Fruit fly (Drosophila melanogaster) whole organism, embryonic: ENCODE measurements around the gene CG3448.

Experiments used
- Bgb ChIP-seq: fragments of 200-800 bp; sonication (Bioruptor generic); IDR thresholded peaks from 2 replicates; pipeline ENCODE4 v1.3.6; 2022; ENCODE audit warnings: missing biosample characterization, missing genetic modification characterization; ENCODE audit not compliant: partially characterized antibody
- CG10209 ChIP-seq: fragments of 200-800 bp; sonication (Bioruptor generic); optimal IDR thresholded peaks from 3 replicates; lab custom pipeline; 2017; ENCODE audit warnings: missing biosample characterization, mild to moderate bottlenecking, missing genetic modification characterization, missing genetic modification reagents
- CG11247 ChIP-seq: fragments of 200-800 bp; sonication (Bioruptor generic); IDR thresholded peaks from 2 replicates; pipeline ENCODE4 v1.3.6; 2022; ENCODE audit warnings: missing biosample characterization, missing genetic modification characterization
- CG12104 ChIP-seq: fragments of 200-800 bp; sonication (Bioruptor generic); optimal IDR thresholded peaks from 3 replicates; lab custom pipeline; 2016; ENCODE audit warnings: missing biosample characterization, missing genetic modification characterization
- CG13424 ChIP-seq: fragments of 200-800 bp; sonication (Bioruptor generic); optimal IDR thresholded peaks from 2 replicates; lab custom pipeline; 2019; ENCODE audit warnings: missing biosample characterization, mild to moderate bottlenecking, missing genetic modification characterization, moderate library complexity
- CG14050 ChIP-seq: fragments of 200-800 bp; sonication (Bioruptor generic); IDR thresholded peaks from 3 replicates; pipeline ENCODE4 v1.3.6; 2022; ENCODE audit warnings: missing biosample characterization, missing genetic modification characterization
- CG14965 ChIP-seq: fragments of 200-800 bp; sonication (Bioruptor generic); optimal IDR thresholded peaks from 2 replicates; lab custom pipeline; 2016; ENCODE audit warnings: missing biosample characterization, missing genetic modification characterization, borderline replicate concordance
- CG15073 ChIP-seq: fragments of 200-800 bp; sonication (Bioruptor generic); optimal IDR thresholded peaks from 2 replicates; lab custom pipeline; 2016; ENCODE audit warnings: missing biosample characterization, missing genetic modification characterization
- CG1529 ChIP-seq: fragments of 200-800 bp; sonication (Bioruptor generic); optimal IDR thresholded peaks from 3 replicates; lab custom pipeline; 2018; ENCODE audit warnings: missing biosample characterization, missing genetic modification characterization
- CG15601 ChIP-seq: fragments of 200-800 bp; sonication (Bioruptor generic); optimal IDR thresholded peaks from 3 replicates; lab custom pipeline; 2019; ENCODE audit warnings: missing biosample characterization, mild to moderate bottlenecking, missing genetic modification characterization, moderate library complexity
- CG16813 ChIP-seq: fragments of 200-800 bp; sonication (Bioruptor generic); IDR thresholded peaks from 3 replicates; pipeline ENCODE4 v1.3.6; 2022; ENCODE audit warnings: missing biosample characterization, missing genetic modification characterization; ENCODE audit not compliant: partially characterized antibody
- CG2202 ChIP-seq: fragments of 200-800 bp; sonication (Bioruptor generic); optimal IDR thresholded peaks from 2 replicates; lab custom pipeline; 2018; ENCODE audit warnings: missing biosample characterization, mild to moderate bottlenecking, missing genetic modification characterization
- CG30431 ChIP-seq: fragments of 200-800 bp; sonication (Bioruptor generic); optimal IDR thresholded peaks from 2 replicates; lab custom pipeline; 2017; ENCODE audit warnings: missing biosample characterization, missing genetic modification characterization
- CG31388 ChIP-seq: fragments of 200-800 bp; sonication (Bioruptor generic); optimal IDR thresholded peaks from 2 replicates; lab custom pipeline; 2016; ENCODE audit warnings: missing biosample characterization, missing genetic modification characterization
- CG33557 ChIP-seq: fragments of 200-800 bp; sonication (Bioruptor generic); optimal IDR thresholded peaks from 2 replicates; lab custom pipeline; 2019; ENCODE audit warnings: missing biosample characterization, mild to moderate bottlenecking, missing genetic modification characterization, moderate library complexity
- CG3407 ChIP-seq: fragments of 200-800 bp; sonication (Bioruptor generic); optimal IDR thresholded peaks from 2 replicates; lab custom pipeline; 2018; ENCODE audit warnings: missing biosample characterization, mild to moderate bottlenecking, missing genetic modification characterization
- CG4282 ChIP-seq: fragments of 200-800 bp; sonication (Bioruptor generic); optimal IDR thresholded peaks from 2 replicates; lab custom pipeline; 2016; ENCODE audit warnings: missing biosample characterization, missing genetic modification characterization
- CG5245 ChIP-seq: fragments of 200-800 bp; sonication (Bioruptor generic); optimal IDR thresholded peaks from 3 replicates; lab custom pipeline; 2016; ENCODE audit warnings: missing biosample characterization, missing genetic modification characterization
- CG6654 ChIP-seq: fragments of 200-800 bp; sonication (Bioruptor generic); optimal IDR thresholded peaks from 2 replicates; lab custom pipeline; 2017; ENCODE audit warnings: missing biosample characterization, mild to moderate bottlenecking, missing genetic modification characterization
- CG8944 ChIP-seq: fragments of 200-800 bp; sonication (Bioruptor generic); optimal IDR thresholded peaks from 3 replicates; lab custom pipeline; 2016; ENCODE audit warnings: missing biosample characterization, missing genetic modification characterization
- CG9437 ChIP-seq: fragments of 200-800 bp; sonication (Bioruptor generic); optimal IDR thresholded peaks from 2 replicates; lab custom pipeline; 2018; ENCODE audit warnings: missing biosample characterization, mild to moderate bottlenecking, missing genetic modification characterization
- Doc3 ChIP-seq: fragments of 200-800 bp; sonication (Bioruptor generic); IDR thresholded peaks from 3 replicates; pipeline ENCODE4 v1.3.6; 2022; ENCODE audit warnings: missing biosample characterization, missing genetic modification characterization; ENCODE audit not compliant: partially characterized antibody
- Hey ChIP-seq: fragments of 200-800 bp; sonication (Bioruptor generic); optimal IDR thresholded peaks from 3 replicates; lab custom pipeline; 2018; ENCODE audit warnings: missing biosample characterization, mild to moderate bottlenecking, missing genetic modification characterization
- HmgZ ChIP-seq: fragments of 200-800 bp; sonication (Bioruptor generic); optimal IDR thresholded peaks from 2 replicates; lab custom pipeline; 2018; ENCODE audit warnings: missing biosample characterization, mild to moderate bottlenecking, missing genetic modification characterization
- Hmx ChIP-seq: fragments of 200-800 bp; sonication (Bioruptor generic); optimal IDR thresholded peaks from 2 replicates; lab custom pipeline; 2016; ENCODE audit warnings: missing biosample characterization, missing genetic modification characterization
- Lim3 ChIP-seq: fragments of 200-800 bp; sonication (Bioruptor generic); IDR thresholded peaks from 2 replicates; pipeline ENCODE4 v1.3.6; 2022; ENCODE audit warnings: missing biosample characterization, missing genetic modification characterization
- Meics ChIP-seq: fragments of 200-800 bp; sonication (Bioruptor generic); optimal IDR thresholded peaks from 2 replicates; lab custom pipeline; 2017; ENCODE audit warnings: missing biosample characterization, mild to moderate bottlenecking, missing genetic modification characterization
- Pdp1 ChIP-seq, 2 experiments: fragments of 200-800 bp; sonication (Bioruptor generic); optimal IDR thresholded peaks; 3 replicates each; lab custom pipeline; 2016; ENCODE audit warnings: missing biosample characterization in 2 of 2, missing genetic modification characterization in 2 of 2, mild to moderate bottlenecking in 1 of 2, moderate library complexity in 1 of 2
- Sin3A ChIP-seq: fragments of >200 bp; optimal IDR thresholded peaks from 2 replicates; lab custom pipeline; 2018
- Six4 ChIP-seq: fragments of 200-800 bp; sonication (Bioruptor generic); optimal IDR thresholded peaks from 2 replicates; lab custom pipeline; 2016; ENCODE audit warnings: missing biosample characterization, missing genetic modification characterization
- Sry-δ ChIP-seq: fragments of 200-800 bp; sonication (Bioruptor generic); optimal IDR thresholded peaks from 2 replicates; lab custom pipeline; 2016; ENCODE audit warnings: missing biosample characterization, missing genetic modification characterization
- Taf1 ChIP-seq: fragments of 200-800 bp; sonication (Bioruptor generic); IDR thresholded peaks from 2 replicates; pipeline ENCODE4 v1.3.6; 2022; ENCODE audit warnings: missing biosample characterization, missing genetic modification characterization
- ara ChIP-seq: fragments of 200-800 bp; sonication (Bioruptor generic); IDR thresholded peaks from 2 replicates; pipeline ENCODE4 v1.3.6; 2022; ENCODE audit warnings: missing biosample characterization, missing genetic modification characterization
- ato ChIP-seq: fragments of 200-800 bp; sonication (Bioruptor generic); IDR thresholded peaks from 2 replicates; pipeline ENCODE4 v1.3.6; 2022; ENCODE audit warnings: missing biosample characterization, missing genetic modification characterization; ENCODE audit not compliant: partially characterized antibody
- dan ChIP-seq: fragments of 200-800 bp; sonication (Bioruptor generic); IDR thresholded peaks from 2 replicates; pipeline ENCODE4 v1.3.6; 2022; ENCODE audit warnings: missing biosample characterization, missing genetic modification characterization
- exex ChIP-seq: fragments of 200-800 bp; sonication (Bioruptor generic); optimal IDR thresholded peaks from 4 replicates; lab custom pipeline; 2018; ENCODE audit warnings: missing biosample characterization, mild to moderate bottlenecking, missing genetic modification characterization, moderate library complexity
- gce ChIP-seq: fragments of 200-800 bp; sonication (Bioruptor generic); IDR thresholded peaks from 3 replicates; pipeline ENCODE4 v1.3.6; 2022; ENCODE audit warnings: missing biosample characterization, missing genetic modification characterization
- gfzf ChIP-seq: fragments of 200-800 bp; sonication (Bioruptor generic); optimal IDR thresholded peaks from 2 replicates; lab custom pipeline; 2016; ENCODE audit warnings: missing biosample characterization, mild to moderate bottlenecking, missing genetic modification characterization, moderate library complexity
- grn ChIP-seq: fragments of 200-800 bp; sonication (Bioruptor generic); optimal IDR thresholded peaks from 3 replicates; lab custom pipeline; 2017; ENCODE audit warnings: missing biosample characterization, missing genetic modification characterization
- h ChIP-seq: fragments of >200 bp; optimal IDR thresholded peaks from 2 replicates; lab custom pipeline; 2017
- hth ChIP-seq: fragments of >200 bp; optimal IDR thresholded peaks from 2 replicates; lab custom pipeline; 2017; ENCODE audit warnings: inconsistent platforms
- jumu ChIP-seq: fragments of 200-800 bp; sonication (Bioruptor generic); optimal IDR thresholded peaks from 3 replicates; lab custom pipeline; 2016; ENCODE audit warnings: missing biosample characterization, missing genetic modification characterization
- mld ChIP-seq: fragments of 200-800 bp; sonication (Bioruptor generic); IDR thresholded peaks from 3 replicates; pipeline ENCODE4 v1.3.6; 2022; ENCODE audit warnings: missing biosample characterization, missing genetic modification characterization; ENCODE audit not compliant: partially characterized antibody
- peb ChIP-seq: fragments of 200-800 bp; sonication (Bioruptor generic); IDR thresholded peaks from 2 replicates; pipeline ENCODE4 v1.3.6; 2022; ENCODE audit warnings: missing biosample characterization, missing genetic modification characterization
- sc ChIP-seq, 3 experiments: fragments of >200 bp in 2 of 3; fragments of 200-800 bp in 1 of 3; sonication (Bioruptor generic) in 1 of 3; optimal IDR thresholded peaks; 2 replicates in 2 of 3; 3 replicates in 1 of 3; lab custom pipeline; 2017; ENCODE audit warnings: mild to moderate bottlenecking in 1 of 3, missing biosample characterization in 1 of 3, missing genetic modification characterization in 1 of 3, missing genetic modification reagents in 1 of 3
- scrt ChIP-seq: fragments of 200-800 bp; sonication (Bioruptor generic); optimal IDR thresholded peaks from 2 replicates; lab custom pipeline; 2018; ENCODE audit warnings: missing biosample characterization, mild to moderate bottlenecking, missing genetic modification characterization, moderate library complexity
- sob ChIP-seq: fragments of 200-800 bp; sonication (Bioruptor generic); IDR thresholded peaks from 2 replicates; pipeline ENCODE4 v1.3.6; 2022; ENCODE audit warnings: missing biosample characterization, missing genetic modification characterization
- twi ChIP-seq: fragments of 200-800 bp; optimal IDR thresholded peaks from 2 replicates; lab custom pipeline; 2019; ENCODE audit warnings: missing biosample characterization, mild to moderate bottlenecking, missing genetic modification characterization, moderate library complexity
- tx ChIP-seq: fragments of 200-800 bp; sonication (Bioruptor generic); optimal IDR thresholded peaks from 2 replicates; lab custom pipeline; 2016; ENCODE audit warnings: missing biosample characterization, missing genetic modification characterization
- wdn ChIP-seq: fragments of 200-800 bp; sonication (Bioruptor generic); IDR thresholded peaks from 2 replicates; pipeline ENCODE4 v1.3.6; 2022; ENCODE audit warnings: missing biosample characterization, missing genetic modification characterization
- zfh1 ChIP-seq: fragments of 200-800 bp; sonication (Bioruptor generic); IDR thresholded peaks from 3 replicates; pipeline ENCODE4 v1.3.6; 2022; ENCODE audit warnings: missing biosample characterization, missing genetic modification characterization

CG3448 gene

dm6 chr3L:9457619-9458092, 6.3 kb upstream of the CG3448 start, which contains the start of gene CG3437 (continued):
- TF ChIP-seq Bgb (GFP tag; lab: Robert Waterston, UW), result no peak
- TF ChIP-seq Pdp1 (GFP tag; optimal IDR thresholded peaks at IDR 0.05; lab: Kevin White, UChicago), result peak; percentile 97 to 99
- peak; percentile 93 for TF ChIP-seq twi (tag; lab: Kevin White, UChicago)
- peak; percentile 98 for TF ChIP-seq wdn
- TF ChIP-seq CG13424, result peak; percentile 99
- peak; percentile 99 for TF ChIP-seq Meics (GFP tag; lab: Kevin White, UChicago)
- peak; percentile 39 for TF ChIP-seq gfzf
- TF ChIP-seq HmgZ (tag; lab: Kevin White, UChicago), result peak; percentile 99
- peak; percentile 97 for TF ChIP-seq CG3407
- TF ChIP-seq ara (GFP tag; lab: Robert Waterston, UW), result peak; percentile 100
- peak; percentile 49 for TF ChIP-seq Sin3A (lab: Kevin White, UChicago)
- peak; percentile 99 for TF ChIP-seq jumu (GFP tag; lab: Kevin White, UChicago)
- TF ChIP-seq Doc3 (GFP tag; lab: Robert Waterston, UW), result no peak
- no peak for TF ChIP-seq hth (lab: Kevin White, UChicago)
- no peak for TF ChIP-seq mld (GFP tag; lab: Robert Waterston, UW)
- peak; percentile 97 for TF ChIP-seq CG15601 (tag; lab: Kevin White, UChicago)
- peak; percentile 97 for TF ChIP-seq CG5245
- peak; percentile 80 for TF ChIP-seq grn
- TF ChIP-seq CG30431 (GFP tag; lab: Kevin White, UChicago), result peak; percentile 98
- peak; percentile 93 for TF ChIP-seq exex (tag; lab: Kevin White, UChicago)
- peak; percentile 94 for TF ChIP-seq Hey (tag; lab: Kevin White, UChicago)
- TF ChIP-seq Hmx (GFP tag; lab: Kevin White, UChicago), result peak; percentile 96
- TF ChIP-seq Six4 (GFP tag; lab: Kevin White, UChicago), result peak; percentile 97
- 0 out of 3 replicates have a peak, but pooled peaks have one; percentile 38 for TF ChIP-seq CG16813 (GFP tag; lab: Robert Waterston, UW)
- peak; percentile 99 for TF ChIP-seq CG11247 (GFP tag; lab: Robert Waterston, UW)
- TF ChIP-seq sob, result peak; percentile 99
- TF ChIP-seq h, result no peak
- peak; percentile 78 for TF ChIP-seq Sry-δ (GFP tag; lab: Kevin White, UChicago)
- TF ChIP-seq CG9437 (GFP tag; lab: Kevin White, UChicago), result peak; percentile 91
- TF ChIP-seq CG8944 (GFP tag; lab: Kevin White, UChicago), result peak; percentile 99
- peak; percentile 99 for TF ChIP-seq CG14050
- peak; percentile 82 for TF ChIP-seq CG14965 (GFP tag; lab: Kevin White, UChicago)
- TF ChIP-seq dan (GFP tag; lab: Robert Waterston, UW), result peak; percentile 98
- TF ChIP-seq CG10209 (GFP tag; lab: Kevin White, UChicago), result peak; percentile 99
- TF ChIP-seq gce, result peak; percentile 99
- peak; percentile 97 for TF ChIP-seq Lim3 (GFP tag; lab: Robert Waterston, UW)
- peak; percentile 97 for TF ChIP-seq CG33557 (GFP tag; lab: Kevin White, UChicago)
- peak; percentile 98 for TF ChIP-seq peb
- TF ChIP-seq CG2202, result peak; percentile 97
- TF ChIP-seq CG31388 (GFP tag; lab: Kevin White, UChicago), result peak; percentile 94
- TF ChIP-seq CG4282 (GFP tag; lab: Kevin White, UChicago), result peak; percentile 97
- TF ChIP-seq Taf1, result peak; percentile 97
- TF ChIP-seq tx (GFP tag; lab: Kevin White, UChicago), result peak; percentile 98
- TF ChIP-seq CG1529, result peak; percentile 97
- TF ChIP-seq CG15073 (GFP tag; lab: Kevin White, UChicago), result peak; percentile 89
- no peak for TF ChIP-seq sc (optimal IDR thresholded peaks at IDR 0.05; lab: Kevin White, UChicago)
- peak; percentile 96 for TF ChIP-seq sc (GFP tag; optimal IDR thresholded peaks at IDR 0.05; lab: Kevin White, UChicago)
- TF ChIP-seq zfh1, result peak; percentile 100
- TF ChIP-seq CG12104 (GFP tag; lab: Kevin White, UChicago), result peak; percentile 96
- peak; percentile 97 for TF ChIP-seq scrt (GFP tag; lab: Kevin White, UChicago)
- TF ChIP-seq CG6654, result peak; percentile 94
- TF ChIP-seq ato (GFP tag; lab: Robert Waterston, UW), result no peak
